Fruit fly (Drosophila melanogaster): Measurements from ENCODE around the gene CG17219.

Gene CG17219

dm6 chr2L:2987681-2988381 is 41.2 kb upstream of the CG17219 start, which contains the start of the genes Chd1 and Bem46 (continued):
- no peak for TF ChIP-seq Neu2 (GFP tag; optimal IDR thresholded peaks at IDR 0.05; ENCODE audit: borderline replicate concordance)
- TF ChIP-seq tna (GFP tag; IDR thresholded peaks at IDR 0.05; ENCODE audit: partially characterized antibody): no peak
- TF ChIP-seq slp2 (GFP tag; optimal IDR thresholded peaks at IDR 0.05): peak; percentile 50
- no peak for TF ChIP-seq pita (GFP tag; optimal IDR thresholded peaks at IDR 0.05)
- peak; percentile 77 for TF ChIP-seq CG17612 (GFP tag; IDR thresholded peaks at IDR 0.05)
- TF ChIP-seq Hmr (GFP tag; optimal IDR thresholded peaks at IDR 0.05): no peak
- TF ChIP-seq br (optimal IDR thresholded peaks at IDR 0.05): no peak
- TF ChIP-seq CG12391 (tag; optimal IDR thresholded peaks at IDR 0.05): peak; percentile 91
- 0 out of 3 replicates have a peak, but pooled peaks have one; percentile 8 for TF ChIP-seq gce (GFP tag; IDR thresholded peaks at IDR 0.05)
- no peak for TF ChIP-seq lov (optimal IDR thresholded peaks at IDR 0.05)
- 0 out of 3 replicates have a peak, but pooled peaks have one; percentile 18 for TF ChIP-seq lov (GFP tag; IDR thresholded peaks at IDR 0.05)
- TF ChIP-seq CG30020 (tag; optimal IDR thresholded peaks at IDR 0.05): peak; percentile 82
- TF ChIP-seq Hsf (GFP tag; optimal IDR thresholded peaks at IDR 0.05): peak; percentile 87
- peak; percentile 72 for TF ChIP-seq pum (GFP tag; optimal IDR thresholded peaks at IDR 0.05)
- TF ChIP-seq ci (GFP tag; IDR thresholded peaks at IDR 0.05): peak; percentile 84
- TF ChIP-seq CG16813 (GFP tag; IDR thresholded peaks at IDR 0.05; ENCODE audit: partially characterized antibody): peak; percentile 27; the same call in 1 of the 3 replicates
- no peak for TF ChIP-seq da (GFP tag; optimal IDR thresholded peaks at IDR 0.05)
- peak; percentile 88 for TF ChIP-seq CG7556 (GFP tag; optimal IDR thresholded peaks at IDR 0.05)
- TF ChIP-seq Abd-B (GFP tag; optimal IDR thresholded peaks at IDR 0.05): peak; percentile 92
- TF ChIP-seq Sry-β (GFP tag; optimal IDR thresholded peaks at IDR 0.05): peak; percentile 96
- TF ChIP-seq sens-2 (GFP tag; IDR thresholded peaks at IDR 0.05): no peak
- TF ChIP-seq Ravus (GFP tag; IDR thresholded peaks at IDR 0.05): peak; percentile 25
- TF ChIP-seq Tbp (GFP tag; optimal IDR thresholded peaks at IDR 0.05): no peak
- TF ChIP-seq CG6813 (GFP tag; optimal IDR thresholded peaks at IDR 0.05): peak; percentile 60
- peak; percentile 89 for TF ChIP-seq mam (GFP tag; optimal IDR thresholded peaks at IDR 0.05)
- TF ChIP-seq Dref (GFP tag; IDR thresholded peaks at IDR 0.05): peak; percentile 65
- TF ChIP-seq CG43689 (GFP tag; IDR thresholded peaks at IDR 0.05): peak; percentile 75
- TF ChIP-seq CG2120 (GFP tag; optimal IDR thresholded peaks at IDR 0.05): peak; percentile 90
- TF ChIP-seq Taf1 (GFP tag; IDR thresholded peaks at IDR 0.05): peak; percentile 64; the same call in 1 of the 2 replicates
- no peak; the same call in 1 of the 2 replicates for TF ChIP-seq cas (GFP tag; IDR thresholded peaks at IDR 0.05)
- peak; percentile 88 for TF ChIP-seq CG7839 (tag; optimal IDR thresholded peaks at IDR 0.05)
- peak; percentile 39 for TF ChIP-seq pzg (GFP tag; optimal IDR thresholded peaks at IDR 0.05)
- TF ChIP-seq tio (GFP tag; optimal IDR thresholded peaks at IDR 0.05): no peak
- no peak for TF ChIP-seq Hey (tag; optimal IDR thresholded peaks at IDR 0.05)
- TF ChIP-seq Ssrp (tag; optimal IDR thresholded peaks at IDR 0.05): peak; percentile 89
- TF ChIP-seq Hmx (GFP tag; optimal IDR thresholded peaks at IDR 0.05): no peak
- TF ChIP-seq CG42726 (GFP tag; IDR thresholded peaks at IDR 0.05; ENCODE audit: partially characterized antibody): no peak
- TF ChIP-seq chn (GFP tag; optimal IDR thresholded peaks at IDR 0.05): peak; percentile 82
- peak; percentile 63 for TF ChIP-seq CG12744 (GFP tag; optimal IDR thresholded peaks at IDR 0.05)
- TF ChIP-seq Hr78 (GFP tag; optimal IDR thresholded peaks at IDR 0.05): no peak
- peak; percentile 79 for TF ChIP-seq CG15696 (tag; optimal IDR thresholded peaks at IDR 0.05)
- no peak for TF ChIP-seq CG15011 (GFP tag; optimal IDR thresholded peaks at IDR 0.05)
- peak; percentile 47 for TF ChIP-seq CG7271 (tag; optimal IDR thresholded peaks at IDR 0.05)
- TF ChIP-seq lbe (GFP tag; optimal IDR thresholded peaks at IDR 0.05): peak; percentile 36
- TF ChIP-seq Dp (GFP tag; optimal IDR thresholded peaks at IDR 0.05): no peak
- no peak; the same call in 1 of the 2 replicates for TF ChIP-seq CG31441 (GFP tag; IDR thresholded peaks at IDR 0.05)
- TF ChIP-seq Max (GFP tag; optimal IDR thresholded peaks at IDR 0.05): peak; percentile 70
- no peak for TF ChIP-seq HmgD (GFP tag; optimal IDR thresholded peaks at IDR 0.05)
- TF ChIP-seq zen (tag; optimal IDR thresholded peaks at IDR 0.05): peak; percentile 83

Data from whole organism, embryonic.